Worm (Caenorhabditis elegans): ENCODE results near the gene H28G03.3.

The H28G03.3 gene

ce11 chrX:5213565-5213964 is 12.6 kb downstream of the H28G03.3 start (continued):
- no peak for TF ChIP-seq ceh-16 (tag; optimal IDR thresholded peaks at IDR 0.05)
- TF ChIP-seq nhr-237 (tag; optimal IDR thresholded peaks at IDR 0.05): no peak
- no peak for TF ChIP-seq daf-12 (tag; optimal IDR thresholded peaks at IDR 0.05)
- peak; percentile 98 for TF ChIP-seq elt-2 (tag; optimal IDR thresholded peaks at IDR 0.05)
- TF ChIP-seq nhr-25 (tag; optimal IDR thresholded peaks at IDR 0.05): no peak
- TF ChIP-seq pha-4 (tag; optimal IDR thresholded peaks at IDR 0.05): peak; percentile 24
- no peak for TF ChIP-seq egl-5 (tag; optimal IDR thresholded peaks at IDR 0.05)

ce11 chrX:5213032-5213431 is 13.1 kb downstream of the H28G03.3 start:
- TF ChIP-seq aly-2 (tag; optimal IDR thresholded peaks at IDR 0.05) (no peak), elt-3 (tag; optimal IDR thresholded peaks at IDR 0.05) (no peak), eor-1 (tag; optimal IDR thresholded peaks at IDR 0.05) (no peak), egl-27 (tag; optimal IDR thresholded peaks at IDR 0.05) (no peak), sea-2 (GFP tag; optimal IDR thresholded peaks at IDR 0.05) (no peak), ceh-9 (tag; optimal IDR thresholded peaks at IDR 0.05) (no peak), nhr-77 (tag; optimal IDR thresholded peaks at IDR 0.05) (no peak), fkh-10 (GFP tag; optimal IDR thresholded peaks at IDR 0.05) (no peak), mml-1 (tag; optimal IDR thresholded peaks at IDR 0.05) (no peak), nhr-43 (tag; optimal IDR thresholded peaks at IDR 0.05; ENCODE audit: poor library complexity, severe bottlenecking) (no peak), pqm-1 (tag; optimal IDR thresholded peaks at IDR 0.05) (no peak), jun-1 (tag; optimal IDR thresholded peaks at IDR 0.05) (no peak), lsy-12 (tag; optimal IDR thresholded peaks at IDR 0.05) (no peak), ama-1 (optimal IDR thresholded peaks at IDR 0.05) (no peak), snpc-4 (tag; optimal IDR thresholded peaks at IDR 0.05) (no peak), ceh-28 (tag; optimal IDR thresholded peaks at IDR 0.05) (no peak), nhr-67 (tag; optimal IDR thresholded peaks at IDR 0.05) (no peak)

ce11 chrX:5210927-5211655 is 15.1 kb downstream of the H28G03.3 start:
- no peak for TF ChIP-seq nhr-237 (tag; optimal IDR thresholded peaks at IDR 0.05)
- peak; percentile 66 for TF ChIP-seq elt-2 (tag; optimal IDR thresholded peaks at IDR 0.05)

- TF ChIP-seq lin-39 (tag; optimal IDR thresholded peaks at IDR 0.05): peak; percentile 72
- TF ChIP-seq fkh-10 (GFP tag; optimal IDR thresholded peaks at IDR 0.05): peak; percentile 13
- peak; percentile 30 for TF ChIP-seq nfya-1 (tag; optimal IDR thresholded peaks at IDR 0.05; ENCODE audit: insufficient read depth)
- TF ChIP-seq jun-1 (tag; optimal IDR thresholded peaks at IDR 0.05): no peak
- TF ChIP-seq pha-4 (tag; optimal IDR thresholded peaks at IDR 0.05): peak; percentile 52
- TF ChIP-seq elt-3 (tag; optimal IDR thresholded peaks at IDR 0.05): no peak
Observed at ce11 chrX:5210524-5210923, 15.6 kb downstream of the H28G03.3 start.

- TF ChIP-seq ZK546.5 (tag; optimal IDR thresholded peaks at IDR 0.05) (no peak), ama-1 (optimal IDR thresholded peaks at IDR 0.05) (no peak), nhr-237 (tag; optimal IDR thresholded peaks at IDR 0.05) (no peak), mdl-1 (tag; optimal IDR thresholded peaks at IDR 0.05) (no peak), pqm-1 (tag; optimal IDR thresholded peaks at IDR 0.05) (no peak), ceh-9 (tag; optimal IDR thresholded peaks at IDR 0.05) (no peak), ztf-11 (tag; optimal IDR thresholded peaks at IDR 0.05) (no peak), pha-4 (tag; optimal IDR thresholded peaks at IDR 0.05) (peak; percentile 17), nhr-12 (tag; optimal IDR thresholded peaks at IDR 0.05) (no peak), nfya-1 (tag; optimal IDR thresholded peaks at IDR 0.05; ENCODE audit: insufficient read depth) (no peak), elt-2 (tag; optimal IDR thresholded peaks at IDR 0.05) (peak; percentile 32), elt-1 (tag; optimal IDR thresholded peaks at IDR 0.05) (no peak), eor-1 (tag; optimal IDR thresholded peaks at IDR 0.05) (no peak), fkh-10 (GFP tag; optimal IDR thresholded peaks at IDR 0.05) (no peak), nhr-76 (tag; optimal IDR thresholded peaks at IDR 0.05) (no peak), lin-39 (tag; optimal IDR thresholded peaks at IDR 0.05) (peak; percentile 57), zag-1 (tag; optimal IDR thresholded peaks at IDR 0.05) (no peak), nhr-23 (tag; optimal IDR thresholded peaks at IDR 0.05) (no peak), ceh-28 (tag; optimal IDR thresholded peaks at IDR 0.05) (no peak), lin-15B (tag; optimal IDR thresholded peaks at IDR 0.05) (no peak), ztf-4 (tag; optimal IDR thresholded peaks at IDR 0.05) (no peak), egl-5 (tag; optimal IDR thresholded peaks at IDR 0.05) (no peak)
Observed at ce11 chrX:5209429-5209828, 16.7 kb downstream of the H28G03.3 start.

All from whole organism, L3 larva.